Worm (Caenorhabditis elegans): Measurements from ENCODE around the gene T13G4.7.

DNA sequence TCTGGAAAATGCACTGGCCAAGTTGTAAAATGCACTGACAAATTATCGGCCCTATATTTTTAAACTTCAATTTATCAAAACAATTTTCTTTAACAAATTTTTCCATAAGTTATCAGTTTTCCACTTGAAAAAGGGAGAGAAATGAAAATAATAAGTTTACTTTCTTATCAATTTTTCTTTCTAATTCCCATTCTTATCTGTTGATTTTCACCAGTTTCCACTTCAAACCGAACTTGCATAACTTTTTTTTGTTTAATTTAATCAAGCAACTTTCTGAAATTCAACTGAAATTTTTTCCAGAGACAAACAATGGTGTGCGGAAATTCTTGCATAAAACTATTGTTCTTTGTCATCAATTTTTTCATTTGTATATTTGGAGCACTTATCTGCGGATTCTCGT, 39.8 kb upstream of the T13G4.7 start, which contains the start of gene tsp-9:
- TF ChIP-seq rpc-1 (optimal IDR thresholded peaks at IDR 0.05) (no peak), rpc-1 (tag; optimal IDR thresholded peaks at IDR 0.05) (no peak), chd-7 (tag; optimal IDR thresholded peaks at IDR 0.05) (no peak)

Data from whole organism, young adult.